Fruit fly (Drosophila melanogaster) whole organism, embryonic: ENCODE measurements around the gene CG3434.
A peak's percentile ranks its signal among the peaks of the same experiment; 100 is the strongest.

ENCODE experiments used
- Asciz ChIP-seq: fragments of 200-800 bp; sonication (Bioruptor generic); optimal IDR thresholded peaks from 2 replicates; lab custom pipeline; 2017; ENCODE audit warnings: missing biosample characterization, mild to moderate bottlenecking, missing genetic modification characterization, missing genetic modification reagents
- Bteb2 ChIP-seq: fragments of 200-800 bp; sonication (Bioruptor generic); optimal IDR thresholded peaks from 2 replicates; lab custom pipeline; 2016; ENCODE audit warnings: missing biosample characterization, missing genetic modification characterization
- CG10321 ChIP-seq: fragments of 200-800 bp; sonication (Bioruptor generic); IDR thresholded peaks from 2 replicates; pipeline ENCODE4 v1.3.6; 2022; ENCODE audit warnings: missing biosample characterization, missing genetic modification characterization
- CG10979 ChIP-seq: fragments of 200-800 bp; sonication (Bioruptor generic); optimal IDR thresholded peaks from 2 replicates; lab custom pipeline; 2018; ENCODE audit warnings: missing biosample characterization, mild to moderate bottlenecking, missing genetic modification characterization, moderate library complexity
- CG11085 ChIP-seq: fragments of 200-800 bp; sonication (Bioruptor generic); IDR thresholded peaks from 2 replicates; pipeline ENCODE4 v1.3.6; 2022; ENCODE audit warnings: missing biosample characterization, missing genetic modification characterization
- CG13775 ChIP-seq: fragments of 200-800 bp; sonication (Bioruptor generic); optimal IDR thresholded peaks from 3 replicates; lab custom pipeline; 2017; ENCODE audit warnings: missing biosample characterization, mild to moderate bottlenecking, missing genetic modification characterization
- CG17328 ChIP-seq: fragments of 200-800 bp; sonication (Bioruptor generic); IDR thresholded peaks from 2 replicates; pipeline ENCODE4 v1.3.6; 2022; ENCODE audit warnings: missing biosample characterization, missing genetic modification characterization
- CG17829 ChIP-seq: fragments of 200-800 bp; optimal IDR thresholded peaks from 2 replicates; lab custom pipeline; 2019; ENCODE audit warnings: missing biosample characterization, mild to moderate bottlenecking, missing genetic modification characterization, moderate library complexity
- CG1792 ChIP-seq: fragments of 200-800 bp; sonication (Bioruptor generic); optimal IDR thresholded peaks from 2 replicates; lab custom pipeline; 2016; ENCODE audit warnings: missing biosample characterization, missing genetic modification characterization
- CG18011 ChIP-seq: fragments of 200-800 bp; sonication (Bioruptor generic); optimal IDR thresholded peaks from 2 replicates; lab custom pipeline; 2017; ENCODE audit warnings: missing biosample characterization, missing genetic modification characterization, mild to moderate bottlenecking, moderate library complexity, missing genotype
- CG2202 ChIP-seq: fragments of 200-800 bp; sonication (Bioruptor generic); optimal IDR thresholded peaks from 2 replicates; lab custom pipeline; 2018; ENCODE audit warnings: missing biosample characterization, mild to moderate bottlenecking, missing genetic modification characterization
- CG2875 ChIP-seq: fragments of 200-800 bp; sonication (Bioruptor generic); optimal IDR thresholded peaks from 2 replicates; lab custom pipeline; 2017; ENCODE audit warnings: missing biosample characterization, mild to moderate bottlenecking, missing genetic modification characterization, missing genetic modification reagents
- CG30020 ChIP-seq: fragments of 200-800 bp; optimal IDR thresholded peaks from 2 replicates; lab custom pipeline; 2019; ENCODE audit warnings: missing biosample characterization, mild to moderate bottlenecking, missing genetic modification characterization, moderate library complexity
- CG31441 ChIP-seq: fragments of 200-800 bp; sonication (Bioruptor generic); IDR thresholded peaks from 2 replicates; pipeline ENCODE4 v1.3.6; 2022; ENCODE audit warnings: missing biosample characterization, missing genetic modification characterization
- CG3281 ChIP-seq: fragments of 200-800 bp; sonication (Bioruptor generic); optimal IDR thresholded peaks from 3 replicates; lab custom pipeline; 2017; ENCODE audit warnings: missing biosample characterization, mild to moderate bottlenecking, missing genetic modification characterization
- CG4854 ChIP-seq: fragments of 200-800 bp; sonication (Bioruptor generic); optimal IDR thresholded peaks from 2 replicates; lab custom pipeline; 2016; ENCODE audit warnings: missing biosample characterization, missing genetic modification characterization, inconsistent platforms
- CG6254 ChIP-seq: fragments of 200-800 bp; sonication (Bioruptor generic); optimal IDR thresholded peaks from 3 replicates; lab custom pipeline; 2017; ENCODE audit warnings: mild to moderate bottlenecking, missing biosample characterization, missing genetic modification reagents, missing genetic modification characterization
- CG8388 ChIP-seq: fragments of 200-800 bp; sonication (Bioruptor generic); optimal IDR thresholded peaks from 2 replicates; lab custom pipeline; 2019; ENCODE audit warnings: missing biosample characterization, mild to moderate bottlenecking, missing genetic modification characterization, moderate library complexity
- CG9876 ChIP-seq: fragments of 200-800 bp; sonication (Bioruptor generic); optimal IDR thresholded peaks from 2 replicates; lab custom pipeline; 2016; ENCODE audit warnings: missing biosample characterization, missing genetic modification characterization
- H15 ChIP-seq: fragments of 200-800 bp; sonication (Bioruptor generic); IDR thresholded peaks from 3 replicates; pipeline ENCODE4 v1.3.6; 2022; ENCODE audit warnings: missing biosample characterization, missing genetic modification characterization
- Hand ChIP-seq: fragments of 200-800 bp; sonication (Bioruptor generic); optimal IDR thresholded peaks from 2 replicates; lab custom pipeline; 2017; ENCODE audit warnings: mild to moderate bottlenecking, missing biosample characterization, missing genetic modification reagents, missing genetic modification characterization
- Hmr ChIP-seq: fragments of 200-800 bp; sonication (Bioruptor generic); optimal IDR thresholded peaks from 3 replicates; lab custom pipeline; 2017; ENCODE audit warnings: mild to moderate bottlenecking, missing biosample characterization, missing genetic modification reagents, missing genetic modification characterization
- Kr ChIP-seq: fragments of 200-800 bp; sonication (Bioruptor generic); optimal IDR thresholded peaks from 2 replicates; lab custom pipeline; 2017; ENCODE audit warnings: missing biosample characterization, mild to moderate bottlenecking, missing genetic modification characterization
- Oli ChIP-seq: fragments of 200-800 bp; sonication (Bioruptor generic); optimal IDR thresholded peaks from 2 replicates; lab custom pipeline; 2018; ENCODE audit warnings: missing biosample characterization, mild to moderate bottlenecking, missing genetic modification characterization, moderate library complexity
- Xbp1 ChIP-seq: fragments of 200-800 bp; sonication (Bioruptor generic); optimal IDR thresholded peaks from 3 replicates; lab custom pipeline; 2016; ENCODE audit warnings: missing biosample characterization, mild to moderate bottlenecking, missing genetic modification characterization
- ato ChIP-seq: fragments of 200-800 bp; sonication (Bioruptor generic); IDR thresholded peaks from 2 replicates; pipeline ENCODE4 v1.3.6; 2022; ENCODE audit warnings: missing biosample characterization, missing genetic modification characterization; ENCODE audit not compliant: partially characterized antibody
- bab2 ChIP-seq: fragments of 200-800 bp; sonication (Bioruptor generic); optimal IDR thresholded peaks from 2 replicates; lab custom pipeline; 2016; ENCODE audit warnings: missing biosample characterization, missing genetic modification characterization
- crc ChIP-seq: fragments of 200-800 bp; sonication (Bioruptor generic); optimal IDR thresholded peaks from 2 replicates; lab custom pipeline; 2016; ENCODE audit warnings: missing biosample characterization, missing genetic modification characterization
- dan ChIP-seq: fragments of 200-800 bp; sonication (Bioruptor generic); IDR thresholded peaks from 2 replicates; pipeline ENCODE4 v1.3.6; 2022; ENCODE audit warnings: missing biosample characterization, missing genetic modification characterization
- fd64A ChIP-seq: fragments of 200-800 bp; sonication (Bioruptor generic); optimal IDR thresholded peaks from 3 replicates; lab custom pipeline; 2018; ENCODE audit warnings: missing biosample characterization, mild to moderate bottlenecking, missing genetic modification characterization
- gro ChIP-seq: fragments of 200-800 bp; sonication (Bioruptor generic); optimal IDR thresholded peaks from 2 replicates; lab custom pipeline; 2016; ENCODE audit warnings: missing biosample characterization, missing genetic modification characterization
- hbn ChIP-seq: fragments of 200-800 bp; sonication (Bioruptor generic); IDR thresholded peaks from 2 replicates; pipeline ENCODE4 v1.3.6; 2022; ENCODE audit warnings: missing biosample characterization, missing genetic modification characterization; ENCODE audit not compliant: partially characterized antibody
- lola ChIP-seq, 3 experiments: fragments of >200 bp in 2 of 3; fragments of 200-800 bp in 1 of 3; sonication (Bioruptor generic) in 1 of 3; optimal IDR thresholded peaks; 2 replicates each; lab custom pipeline; 2017 to 2019; ENCODE audit warnings: missing biosample characterization in 3 of 3, missing genetic modification characterization in 3 of 3, mild to moderate bottlenecking in 1 of 3, moderate library complexity in 1 of 3
- maf-S ChIP-seq: fragments of 200-800 bp; sonication (Bioruptor generic); optimal IDR thresholded peaks from 2 replicates; lab custom pipeline; 2016; ENCODE audit warnings: missing biosample characterization, missing genetic modification characterization
- nau ChIP-seq: fragments of 200-800 bp; sonication (Bioruptor generic); optimal IDR thresholded peaks from 3 replicates; lab custom pipeline; 2017; ENCODE audit warnings: missing biosample characterization, mild to moderate bottlenecking, missing genetic modification characterization, missing genetic modification reagents
- nerfin-1 ChIP-seq: fragments of 200-800 bp; sonication (Bioruptor generic); optimal IDR thresholded peaks from 3 replicates; lab custom pipeline; 2019; ENCODE audit warnings: missing biosample characterization, mild to moderate bottlenecking, missing genetic modification characterization, moderate library complexity
- oc ChIP-seq: fragments of 200-800 bp; sonication (Bioruptor generic); optimal IDR thresholded peaks from 2 replicates; lab custom pipeline; 2018; ENCODE audit warnings: missing biosample characterization, mild to moderate bottlenecking, missing genetic modification characterization, moderate library complexity
- otp ChIP-seq: fragments of 200-800 bp; sonication (Bioruptor generic); IDR thresholded peaks from 3 replicates; pipeline ENCODE4, ENCODE4 v1.3.6; 2022; ENCODE audit warnings: missing biosample characterization, missing genetic modification characterization
- phol ChIP-seq: fragments of 200-800 bp; sonication (Bioruptor generic); optimal IDR thresholded peaks from 3 replicates; lab custom pipeline; 2018; ENCODE audit warnings: missing biosample characterization, mild to moderate bottlenecking, missing genetic modification characterization, moderate library complexity
- salm ChIP-seq: fragments of 200-800 bp; sonication (Bioruptor generic); optimal IDR thresholded peaks from 2 replicates; lab custom pipeline; 2018; ENCODE audit warnings: missing biosample characterization, mild to moderate bottlenecking, missing genetic modification characterization
- sug ChIP-seq: fragments of 200-800 bp; optimal IDR thresholded peaks from 2 replicates; lab custom pipeline; 2019; ENCODE audit warnings: missing biosample characterization, mild to moderate bottlenecking, missing genetic modification characterization, moderate library complexity
- tap ChIP-seq: fragments of 200-800 bp; optimal IDR thresholded peaks from 3 replicates; lab custom pipeline; 2019; ENCODE audit warnings: missing biosample characterization, mild to moderate bottlenecking, missing genetic modification characterization, moderate library complexity
- tgo ChIP-seq: fragments of 200-800 bp; sonication (Bioruptor generic); IDR thresholded peaks from 3 replicates; pipeline ENCODE4 v1.3.6; 2022; ENCODE audit warnings: missing biosample characterization, missing genetic modification characterization
- tll ChIP-seq, 2 experiments: fragments of 200-800 bp in 1 of 2; fragments of >200 bp in 1 of 2; sonication (Bioruptor generic) in 1 of 2; optimal IDR thresholded peaks; 2 replicates each; lab custom pipeline; 2017 to 2019; ENCODE audit warnings: missing biosample characterization in 2 of 2, missing genetic modification characterization in 2 of 2, mild to moderate bottlenecking in 1 of 2, moderate library complexity in 1 of 2
- twi ChIP-seq: fragments of 200-800 bp; optimal IDR thresholded peaks from 2 replicates; lab custom pipeline; 2019; ENCODE audit warnings: missing biosample characterization, mild to moderate bottlenecking, missing genetic modification characterization, moderate library complexity
- usp ChIP-seq: fragments of >200 bp; optimal IDR thresholded peaks from 2 replicates; lab custom pipeline; 2017; ENCODE audit warnings: missing biosample characterization, missing genetic modification characterization
- zfh1 ChIP-seq: fragments of 200-800 bp; sonication (Bioruptor generic); IDR thresholded peaks from 3 replicates; pipeline ENCODE4 v1.3.6; 2022; ENCODE audit warnings: missing biosample characterization, missing genetic modification characterization

The CG3434 gene

dm6 chr3L:9429665-9430607, 30.7 kb downstream of the CG3434 start, which contains the start of the genes RpS17 and MTF-1 (continued):
- TF ChIP-seq CG9876 (peak; percentile 32), CG3281 (peak; percentile 67), CG17829 (peak; percentile 28), otp (peak; percentile 46; the same call in 1 of the 3 replicates), CG11085 (GFP tag; lab: Robert Waterston, UW) (0 out of 2 replicates have a peak, but pooled peaks have one; percentile 30), oc (no peak), Hmr (peak; percentile 66), H15 (GFP tag; lab: Robert Waterston, UW) (peak; percentile 44; the same call in 2 of the 3 replicates), CG31441 (peak; percentile 41; the same call in 1 of the 2 replicates), Asciz (peak; percentile 45), crc (GFP tag; lab: Kevin White, UChicago) (no peak), sug (tag; lab: Kevin White, UChicago) (peak; percentile 19), Kr (GFP tag; lab: Kevin White, UChicago) (no peak), Xbp1 (peak; percentile 41), CG2202 (tag; lab: Kevin White, UChicago) (peak; percentile 43), nau (GFP tag; lab: Kevin White, UChicago) (peak; percentile 65), ato (GFP tag; lab: Robert Waterston, UW) (no peak), Oli (tag; lab: Kevin White, UChicago) (peak; percentile 40), lola (GFP tag; optimal IDR thresholded peaks at IDR 0.05; lab: Kevin White, UChicago) (no peak), CG2875 (GFP tag; lab: Kevin White, UChicago) (no peak), usp (no peak), tgo (GFP tag; lab: Robert Waterston, UW) (peak; percentile 51), bab2 (GFP tag; lab: Kevin White, UChicago) (no peak), tll (GFP tag; optimal IDR thresholded peaks at IDR 0.05; lab: Kevin White, UChicago) (no peak), hbn (GFP tag; lab: Robert Waterston, UW) (no peak), CG8388 (GFP tag; lab: Kevin White, UChicago) (peak; percentile 35), CG18011 (peak; percentile 7), CG6254 (no peak), twi (tag; lab: Kevin White, UChicago) (no peak), maf-S (peak; percentile 4), CG13775 (GFP tag; lab: Kevin White, UChicago) (peak; percentile 61), nerfin-1 (tag; lab: Kevin White, UChicago) (peak; percentile 53), phol (tag; lab: Kevin White, UChicago) (peak; percentile 44), CG10979 (tag; lab: Kevin White, UChicago) (no peak), CG10321 (GFP tag; lab: Robert Waterston, UW) (peak; percentile 39; the same call in 1 of the 2 replicates), CG30020 (tag; lab: Kevin White, UChicago) (peak; percentile 7), CG4854 (no peak), CG17328 (peak; percentile 81), CG1792 (GFP tag; lab: Kevin White, UChicago) (no peak), zfh1 (GFP tag; lab: Robert Waterston, UW) (peak; percentile 68; the same call in 2 of the 3 replicates), Bteb2 (GFP tag; lab: Kevin White, UChicago) (no peak), gro (GFP tag; lab: Kevin White, UChicago) (peak; percentile 4), dan (no peak), salm (peak; percentile 62), fd64A (GFP tag; lab: Kevin White, UChicago) (peak; percentile 21), Hand (GFP tag; lab: Kevin White, UChicago) (peak; percentile 37), tap (tag; lab: Kevin White, UChicago) (peak; percentile 26)
